Worm (Caenorhabditis elegans) whole organism, L4 larva: ENCODE data around the gene C27D8.1.

Experiments used
- D1046.2 ChIP-seq: fragments of 200-800 bp; sonication (Bioruptor generic); IDR thresholded peaks from 2 replicates; pipeline ENCODE4 v1.3.6; 2022; ENCODE audit warnings: missing genetic modification characterization, missing compliant biosample characterization
- F37D6.2 ChIP-seq: sonication (generic microtip); optimal IDR thresholded peaks from 2 replicates; lab custom pipeline; 2016; ENCODE audit warnings: mild to moderate bottlenecking, missing genetic modification characterization, missing compliant biosample characterization
- F49E8.2 ChIP-seq: sonication (generic microtip); optimal IDR thresholded peaks from 2 replicates; lab custom pipeline; 2016; ENCODE audit warnings: missing compliant biosample characterization, mild to moderate bottlenecking, missing genetic modification characterization, borderline replicate concordance
- Y105C5A.15 ChIP-seq: fragments of 200-800 bp; sonication (Bioruptor generic); IDR thresholded peaks from 2 replicates; pipeline ENCODE4 v1.3.6; 2022; ENCODE audit warnings: missing genetic modification characterization, missing compliant biosample characterization
- Y75B8A.6 ChIP-seq: fragments of 200-800 bp; sonication (Bioruptor generic); IDR thresholded peaks from 2 replicates; pipeline ENCODE4 v1.3.6; 2022; ENCODE audit warnings: missing genetic modification reagents, missing genetic modification characterization, missing compliant biosample characterization
- ZK546.5 ChIP-seq, 2 experiments: sonication (generic microtip); optimal IDR thresholded peaks; 2 replicates each; lab custom pipeline; 2017; ENCODE audit warnings: missing biosample characterization in 2 of 2, missing genetic modification characterization in 2 of 2
- ceh-20 ChIP-seq: fragments of 200-800 bp; sonication (Bioruptor generic); IDR thresholded peaks from 2 replicates; pipeline ENCODE4 v1.3.6; 2022; ENCODE audit warnings: missing genetic modification reagents, missing genetic modification characterization, missing compliant biosample characterization
- ceh-44 ChIP-seq: fragments of 200-800 bp; sonication (Bioruptor generic); IDR thresholded peaks from 2 replicates; pipeline ENCODE4 v1.3.6; 2022; ENCODE audit warnings: missing genetic modification reagents, missing genetic modification characterization, missing compliant biosample characterization
- ceh-62 ChIP-seq: sonication (generic microtip); optimal IDR thresholded peaks from 2 replicates; lab custom pipeline; 2017; ENCODE audit warnings: missing biosample characterization, missing genetic modification characterization
- ceh-82 ChIP-seq: sonication (generic microtip); optimal IDR thresholded peaks from 2 replicates; lab custom pipeline; 2017; ENCODE audit warnings: missing biosample characterization, missing genetic modification characterization
- cey-2 ChIP-seq: sonication (generic microtip); optimal IDR thresholded peaks from 3 replicates; lab custom pipeline; 2017; ENCODE audit warnings: missing genetic modification characterization, mild to moderate bottlenecking, missing compliant biosample characterization, antibody characterized with exemption, borderline replicate concordance; ENCODE audit not compliant: insufficient read depth
- daf-16 ChIP-seq, 3 experiments: sonication (generic microtip); optimal IDR thresholded peaks; 2 replicates each; lab custom pipeline; 2016 to 2017; ENCODE audit warnings: missing genetic modification characterization in 3 of 3, missing genetic modification reagents in 3 of 3, mild to moderate bottlenecking in 2 of 3, missing compliant biosample characterization in 2 of 3, missing biosample characterization in 1 of 3, moderate library complexity in 1 of 3
- dmd-6 ChIP-seq: fragments of 200-800 bp; sonication (Bioruptor generic); IDR thresholded peaks from 2 replicates; pipeline ENCODE4 v1.3.6; 2022; ENCODE audit warnings: missing genetic modification reagents, missing genetic modification characterization, missing compliant biosample characterization
- dmd-9 ChIP-seq: fragments of 200-800 bp; sonication (Bioruptor generic); IDR thresholded peaks from 2 replicates; pipeline ENCODE4 v1.3.6; 2022; ENCODE audit warnings: missing genetic modification reagents, missing genetic modification characterization, missing compliant biosample characterization
- duxl-1 ChIP-seq: sonication (generic microtip); optimal IDR thresholded peaks from 2 replicates; lab custom pipeline; 2016; ENCODE audit warnings: mild to moderate bottlenecking, missing genetic modification characterization, moderate library complexity, missing compliant biosample characterization; ENCODE audit not compliant: poor library complexity
- dve-1 ChIP-seq: sonication (generic microtip); optimal IDR thresholded peaks from 2 replicates; lab custom pipeline; 2017; ENCODE audit warnings: antibody characterized with exemption, mild to moderate bottlenecking, missing genetic modification characterization, missing compliant biosample characterization; ENCODE audit not compliant: insufficient read depth
- fkh-10 ChIP-seq: fragments of 150-350 bp; optimal IDR thresholded peaks from 2 replicates; lab custom pipeline; 2014; ENCODE audit warnings: missing biosample characterization, missing genetic modification reagents, missing genetic modification characterization
- hif-1 ChIP-seq, 2 experiments: sonication (generic microtip); optimal IDR thresholded peaks; 2 replicates each; lab custom pipeline; 2016 to 2017; ENCODE audit warnings: missing compliant biosample characterization in 2 of 2, missing genetic modification characterization in 2 of 2, missing genetic modification reagents in 2 of 2, missing genotype in 2 of 2, mild to moderate bottlenecking in 1 of 2
- hlh-11 ChIP-seq: fragments of 200-800 bp; sonication (Bioruptor generic); optimal IDR thresholded peaks from 2 replicates; lab custom pipeline; 2018; ENCODE audit warnings: mild to moderate bottlenecking, missing genetic modification characterization, missing compliant biosample characterization
- hlh-30 ChIP-seq: sonication (generic microtip); optimal IDR thresholded peaks from 2 replicates; lab custom pipeline; 2017; ENCODE audit warnings: antibody characterized with exemption, mild to moderate bottlenecking, missing genetic modification characterization, missing compliant biosample characterization; ENCODE audit not compliant: insufficient read depth
- lir-3 ChIP-seq: sonication (generic microtip); optimal IDR thresholded peaks from 2 replicates; lab custom pipeline; 2016; ENCODE audit warnings: mild to moderate bottlenecking, missing genetic modification characterization, missing compliant biosample characterization
- madf-5 ChIP-seq, 2 experiments: fragments of 200-800 bp; sonication (Bioruptor generic); IDR thresholded peaks; 2 replicates each; pipeline ENCODE4 v1.3.6; 2022; ENCODE audit warnings: missing compliant biosample characterization in 2 of 2, missing genetic modification characterization in 2 of 2
- mdl-1 ChIP-seq, 2 experiments: fragments of 150-350 bp in 1 of 2; sonication (generic microtip) in 1 of 2; optimal IDR thresholded peaks; 2 replicates each; lab custom pipeline; 2014 to 2017; ENCODE audit warnings: missing biosample characterization in 2 of 2, missing genetic modification characterization in 2 of 2
- mdt-29 ChIP-seq: fragments of 200-800 bp; sonication (Bioruptor generic); IDR thresholded peaks from 2 replicates; pipeline ENCODE4 v1.3.6; 2022; ENCODE audit warnings: missing genetic modification reagents, missing genetic modification characterization, missing compliant biosample characterization
- mep-1 ChIP-seq: fragments of 150-350 bp; sonication (generic microtip); optimal IDR thresholded peaks from 3 replicates; lab custom pipeline; 2014; ENCODE audit warnings: missing biosample characterization, missing genetic modification characterization
- mes-2 ChIP-seq: sonication (generic microtip); optimal IDR thresholded peaks from 2 replicates; lab custom pipeline; 2016; ENCODE audit warnings: missing genotype, mild to moderate bottlenecking, missing genetic modification characterization, missing compliant biosample characterization; ENCODE audit not compliant: poor library complexity, severe bottlenecking
- mxl-3 ChIP-seq: fragments of 200-800 bp; sonication (Bioruptor generic); optimal IDR thresholded peaks from 2 replicates; lab custom pipeline; 2018; ENCODE audit warnings: mild to moderate bottlenecking, missing genetic modification characterization, missing compliant biosample characterization
- nhr-102 ChIP-seq: sonication (generic microtip); optimal IDR thresholded peaks from 2 replicates; lab custom pipeline; 2016; ENCODE audit warnings: mild to moderate bottlenecking, missing genetic modification characterization, moderate library complexity, missing compliant biosample characterization
- nhr-111 ChIP-seq: fragments of 200-800 bp; sonication (Bioruptor generic); optimal IDR thresholded peaks from 2 replicates; lab custom pipeline; 2018; ENCODE audit warnings: mild to moderate bottlenecking, missing genetic modification characterization, missing compliant biosample characterization
- nhr-25 ChIP-seq: sonication (generic microtip); optimal IDR thresholded peaks from 2 replicates; lab custom pipeline; 2017; ENCODE audit warnings: missing genetic modification characterization, mild to moderate bottlenecking, missing compliant biosample characterization, antibody characterized with exemption, moderate library complexity, borderline replicate concordance; ENCODE audit not compliant: insufficient read depth
- nhr-28 ChIP-seq: fragments of 150-350 bp; optimal IDR thresholded peaks from 2 replicates; lab custom pipeline; 2014; ENCODE audit warnings: missing biosample characterization, missing genetic modification characterization
- nhr-41 ChIP-seq: fragments of 200-800 bp; sonication (Bioruptor generic); IDR thresholded peaks from 2 replicates; pipeline ENCODE4 v1.3.6; 2022; ENCODE audit warnings: missing genetic modification reagents, missing genetic modification characterization, missing compliant biosample characterization
- nhr-42 ChIP-seq: fragments of 200-800 bp; sonication (Bioruptor generic); IDR thresholded peaks from 2 replicates; pipeline ENCODE4 v1.3.6; 2022; ENCODE audit warnings: missing genetic modification characterization, missing compliant biosample characterization
- nhr-76 ChIP-seq: fragments of 150-350 bp; optimal IDR thresholded peaks from 2 replicates; lab custom pipeline; 2014; ENCODE audit warnings: missing biosample characterization, missing genetic modification characterization
- nhr-77 ChIP-seq: fragments of 150-350 bp; optimal IDR thresholded peaks from 2 replicates; lab custom pipeline; 2014; ENCODE audit warnings: missing biosample characterization, missing genetic modification characterization
- rbr-2 ChIP-seq: sonication (generic microtip); optimal IDR thresholded peaks from 2 replicates; lab custom pipeline; 2016; ENCODE audit warnings: missing genotype, missing genetic modification characterization, missing compliant biosample characterization
- saeg-2 ChIP-seq: fragments of 200-800 bp; sonication (Bioruptor generic); IDR thresholded peaks from 2 replicates; pipeline ENCODE4 v1.3.6; 2022; ENCODE audit warnings: missing genetic modification reagents, missing genetic modification characterization, missing compliant biosample characterization
- skn-1 ChIP-seq: fragments of 150-350 bp; optimal IDR thresholded peaks from 2 replicates; lab custom pipeline; 2014; ENCODE audit warnings: missing biosample characterization, missing genetic modification characterization
- snpc-1.2 ChIP-seq: fragments of 200-800 bp; sonication (Bioruptor generic); IDR thresholded peaks from 2 replicates; pipeline ENCODE4 v1.3.6; 2022; ENCODE audit warnings: missing genetic modification reagents, missing genetic modification characterization, missing compliant biosample characterization
- spr-1 ChIP-seq: sonication (generic microtip); optimal IDR thresholded peaks from 2 replicates; lab custom pipeline; 2016; ENCODE audit warnings: mild to moderate bottlenecking, missing genetic modification characterization, missing compliant biosample characterization
- spr-3 ChIP-seq: fragments of 200-800 bp; sonication (Bioruptor generic); optimal IDR thresholded peaks from 2 replicates; lab custom pipeline; 2018; ENCODE audit warnings: mild to moderate bottlenecking, missing genetic modification characterization, missing compliant biosample characterization
- tra-1 ChIP-seq: fragments of 200-800 bp; sonication (Bioruptor generic); IDR thresholded peaks from 2 replicates; pipeline ENCODE4 v1.3.6; 2022; ENCODE audit warnings: missing genetic modification reagents, missing genetic modification characterization, missing compliant biosample characterization
- unc-130 ChIP-seq: sonication (generic microtip); optimal IDR thresholded peaks from 2 replicates; lab custom pipeline; 2016; ENCODE audit warnings: missing genetic modification reagents, missing genetic modification characterization, missing compliant biosample characterization
- unc-39 ChIP-seq: sonication (generic microtip); optimal IDR thresholded peaks from 2 replicates; lab custom pipeline; 2017; ENCODE audit warnings: missing biosample characterization, missing genetic modification characterization
- unc-62 ChIP-seq, 3 experiments: fragments of 150-350 bp in 1 of 3; sonication (generic microtip); optimal IDR thresholded peaks in 2 of 3; peaks in 1 of 3; 1 replicate in 1 of 3; 2 replicates in 2 of 3; lab custom pipeline; 2014 to 2017; ENCODE audit warnings: missing biosample characterization in 3 of 3, missing genetic modification characterization in 3 of 3, missing genetic modification reagents in 3 of 3, missing genotype in 1 of 3
- zfp-2 ChIP-seq: sonication (generic microtip); optimal IDR thresholded peaks from 2 replicates; lab custom pipeline; 2016; ENCODE audit warnings: mild to moderate bottlenecking, missing genetic modification characterization, missing compliant biosample characterization
- zip-11 ChIP-seq: fragments of 200-800 bp; sonication (Bioruptor generic); IDR thresholded peaks from 2 replicates; pipeline ENCODE4 v1.3.6; 2022; ENCODE audit warnings: missing genetic modification characterization, missing compliant biosample characterization

Gene C27D8.1

ce11 chrIV:12711644-12712043, 6.0 kb upstream of the C27D8.1 start, which contains the start of gene C27D8.3:
Gene C27D8.3 (minus strand): TSS chrIV:12711744.
- TF ChIP-seq spr-3 (no peak), F49E8.2 (tag; lab: Kevin White, UChicago) (no peak), duxl-1 (no peak), unc-62 (GFP tag; optimal IDR thresholded peaks at IDR 0.05 in 1 of 2; lab: Kevin White, UChicago) (no peak), unc-62 (tag; optimal IDR thresholded peaks at IDR 0.05; lab: Kevin White, UChicago) (no peak), F37D6.2 (no peak), zip-11 (no peak), mes-2 (tag; lab: Kevin White, UChicago) (no peak), nhr-25 (tag; lab: Kevin White, UChicago) (no peak), mdt-29 (GFP tag; lab: Robert Waterston, UW) (no peak), hlh-30 (tag; lab: Kevin White, UChicago) (no peak), nhr-28 (tag; lab: Kevin White, UChicago) (no peak), D1046.2 (no peak), fkh-10 (no peak), ceh-82 (tag; lab: Kevin White, UChicago) (no peak)
- TF ChIP-seq, all 104 proteins: peak for 0

DNA sequence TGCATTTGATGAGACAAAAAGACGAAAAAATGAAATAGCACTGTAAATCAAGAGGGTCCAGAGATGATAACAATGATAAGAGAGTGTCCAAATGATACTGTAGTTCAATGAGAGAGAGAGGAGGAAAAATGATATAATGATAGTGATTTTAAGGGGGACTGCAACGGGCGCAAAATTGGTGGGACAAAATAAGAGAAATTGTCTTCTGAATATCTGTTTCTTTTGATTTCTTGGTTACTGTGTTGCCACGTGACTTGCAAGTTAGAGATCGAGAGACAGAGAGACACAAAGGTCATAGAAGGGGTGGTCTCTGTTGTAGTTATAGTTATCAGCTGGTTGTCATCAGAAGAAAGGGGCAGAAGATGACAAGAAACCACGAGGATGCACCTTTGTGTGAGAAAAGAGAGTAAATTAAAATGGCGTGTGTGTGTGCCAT, 1.7 kb upstream of the C27D8.1 start:
- TF ChIP-seq dmd-6 (GFP tag; lab: Robert Waterston, UW): peak; percentile 67
- no peak for TF ChIP-seq nhr-111 (GFP tag; lab: Kevin White, UChicago)
- TF ChIP-seq spr-1 (tag; lab: Kevin White, UChicago): no peak
- TF ChIP-seq ceh-62 (tag; lab: Kevin White, UChicago): no peak
- peak; percentile 48 for TF ChIP-seq nhr-25 (tag; lab: Kevin White, UChicago)
- peak; percentile 40 for TF ChIP-seq nhr-77 (tag; lab: Kevin White, UChicago)
- no peak for TF ChIP-seq zfp-2 (tag; lab: Kevin White, UChicago)
- no peak for TF ChIP-seq dmd-9
- peak; percentile 78 for TF ChIP-seq mxl-3 (GFP tag; lab: Kevin White, UChicago)
- peak; percentile 84 for TF ChIP-seq tra-1 (GFP tag; lab: Robert Waterston, UW)
- peak; percentile 64 for TF ChIP-seq mep-1 (tag; lab: Kevin White, UChicago)
- no peak for TF ChIP-seq snpc-1.2 (GFP tag; lab: Robert Waterston, UW)
- TF ChIP-seq lir-3: no peak
- TF ChIP-seq Y75B8A.6: no peak
- peak; percentile 93 for TF ChIP-seq nhr-28 (tag; lab: Kevin White, UChicago)
- TF ChIP-seq Y105C5A.15: no peak
- peak; percentile 47; the same call in 1 of the 2 replicates for TF ChIP-seq mdt-29 (GFP tag; lab: Robert Waterston, UW)
- 0 out of 2 replicates have a peak, but pooled peaks have one; percentile 29 for TF ChIP-seq nhr-41 (GFP tag; lab: Robert Waterston, UW)
- peak; percentile 19 for TF ChIP-seq nhr-102 (tag; lab: Kevin White, UChicago)
- TF ChIP-seq ceh-20 (GFP tag; lab: Robert Waterston, UW): 0 out of 2 replicates have a peak, but pooled peaks have one; percentile 36
- TF ChIP-seq ceh-44 (GFP tag; lab: Robert Waterston, UW): no peak
- TF ChIP-seq duxl-1: no peak
- no peak for TF ChIP-seq skn-1 (tag; lab: Kevin White, UChicago)
- 0 out of 2 replicates have a peak, but pooled peaks have one; percentile 23 for TF ChIP-seq nhr-42 (GFP tag; lab: Robert Waterston, UW)
- TF ChIP-seq mdl-1 (tag; optimal IDR thresholded peaks at IDR 0.05; lab: Kevin White, UChicago): peak; percentile 15 to 86
- peak; percentile 69 for TF ChIP-seq cey-2
- no peak for TF ChIP-seq madf-5 (GFP tag; IDR thresholded peaks at IDR 0.05; lab: Robert Waterston, UW)
- no peak for TF ChIP-seq rbr-2 (tag; lab: Kevin White, UChicago)
- no peak for TF ChIP-seq unc-39 (tag; lab: Kevin White, UChicago)
- TF ChIP-seq hlh-11 (tag; lab: Kevin White, UChicago): peak; percentile 87
- no peak for TF ChIP-seq saeg-2 (GFP tag; lab: Robert Waterston, UW)
- TF ChIP-seq nhr-76 (tag; lab: Kevin White, UChicago): no peak
- no peak for TF ChIP-seq hif-1 (tag; optimal IDR thresholded peaks at IDR 0.05; lab: Kevin White, UChicago)
- no peak for TF ChIP-seq daf-16 (GFP tag; optimal IDR thresholded peaks at IDR 0.05; lab: Kevin White, UChicago)
- TF ChIP-seq daf-16 (tag; optimal IDR thresholded peaks at IDR 0.05; lab: Kevin White, UChicago): peak; percentile 76
- no peak for TF ChIP-seq unc-130 (GFP tag; lab: Kevin White, UChicago)
- peak; percentile 71 for TF ChIP-seq dve-1 (tag; lab: Kevin White, UChicago)
- TF ChIP-seq ZK546.5 (tag; optimal IDR thresholded peaks at IDR 0.05; lab: Kevin White, UChicago): no peak
